Fruit fly (Drosophila melanogaster) whole organism, prepupa: Measurements from ENCODE around the gene cerv.

Source experiments
- Blimp-1 ChIP-seq: fragments of 200-800 bp; sonication (Bioruptor generic); optimal IDR thresholded peaks from 3 replicates; lab custom pipeline; 2017; ENCODE audit warnings: missing biosample characterization, missing genetic modification characterization, mild to moderate bottlenecking, moderate library complexity, missing genetic modification reagents
- CG10631 ChIP-seq: fragments of 200-800 bp; sonication (Bioruptor generic); optimal IDR thresholded peaks from 2 replicates; lab custom pipeline; 2016; ENCODE audit warnings: missing biosample characterization, missing genetic modification characterization
- CG10669 ChIP-seq: fragments of 200-800 bp; sonication (Bioruptor generic); optimal IDR thresholded peaks from 3 replicates; lab custom pipeline; 2018; ENCODE audit warnings: missing biosample characterization, mild to moderate bottlenecking, missing genetic modification characterization, moderate library complexity
- CG11902 ChIP-seq: fragments of 200-800 bp; sonication (Bioruptor generic); optimal IDR thresholded peaks from 3 replicates; lab custom pipeline; 2016; ENCODE audit warnings: missing biosample characterization, missing genetic modification characterization
- CG15336 ChIP-seq: fragments of 200-800 bp; sonication (Bioruptor generic); IDR thresholded peaks from 2 replicates; pipeline ENCODE4 v1.3.6; 2022; ENCODE audit warnings: missing biosample characterization, missing genetic modification characterization
- CG16779 ChIP-seq: fragments of 200-800 bp; sonication (Bioruptor generic); optimal IDR thresholded peaks from 3 replicates; lab custom pipeline; 2017; ENCODE audit warnings: missing biosample characterization, mild to moderate bottlenecking, missing genetic modification characterization
- CG3032 ChIP-seq: fragments of 200-800 bp; optimal IDR thresholded peaks from 2 replicates; lab custom pipeline; 2019; ENCODE audit warnings: missing biosample characterization, mild to moderate bottlenecking, missing genetic modification characterization, moderate library complexity
- CG31627 ChIP-seq: fragments of 200-800 bp; sonication (Bioruptor generic); optimal IDR thresholded peaks from 3 replicates; lab custom pipeline; 2016; ENCODE audit warnings: missing biosample characterization, missing genetic modification characterization
- CG32006 ChIP-seq: fragments of 200-800 bp; sonication (Bioruptor generic); optimal IDR thresholded peaks from 3 replicates; lab custom pipeline; 2017; ENCODE audit warnings: missing biosample characterization, mild to moderate bottlenecking, missing genetic modification characterization
- CG34406 ChIP-seq: fragments of 200-800 bp; sonication (Bioruptor generic); optimal IDR thresholded peaks from 3 replicates; lab custom pipeline; 2016; ENCODE audit warnings: missing biosample characterization, missing genetic modification characterization
- CG3919 ChIP-seq: fragments of 200-800 bp; sonication (Bioruptor generic); optimal IDR thresholded peaks from 3 replicates; lab custom pipeline; 2016; ENCODE audit warnings: missing biosample characterization, missing genetic modification characterization
- CG4318 ChIP-seq: fragments of 200-800 bp; sonication (Bioruptor generic); optimal IDR thresholded peaks from 3 replicates; lab custom pipeline; 2017; ENCODE audit warnings: missing biosample characterization, mild to moderate bottlenecking, missing genetic modification characterization
- CG6276 ChIP-seq: fragments of 200-800 bp; sonication (Bioruptor generic); optimal IDR thresholded peaks from 2 replicates; lab custom pipeline; 2017; ENCODE audit warnings: missing biosample characterization, mild to moderate bottlenecking, missing genetic modification characterization
- CG6808 ChIP-seq: fragments of 200-800 bp; sonication (Bioruptor generic); optimal IDR thresholded peaks from 3 replicates; lab custom pipeline; 2017; ENCODE audit warnings: missing biosample characterization, missing genetic modification characterization, mild to moderate bottlenecking, moderate library complexity, missing genetic modification reagents
- CG8319 ChIP-seq: fragments of 200-800 bp; sonication (Bioruptor generic); optimal IDR thresholded peaks from 3 replicates; lab custom pipeline; 2016; ENCODE audit warnings: missing biosample characterization, missing genetic modification characterization
- CG8632 ChIP-seq: fragments of 200-800 bp; sonication (Bioruptor generic); optimal IDR thresholded peaks from 3 replicates; lab custom pipeline; 2016; ENCODE audit warnings: missing biosample characterization, missing genetic modification characterization
- Eip75B ChIP-seq: fragments of 200-800 bp; sonication (Bioruptor generic); optimal IDR thresholded peaks from 3 replicates; lab custom pipeline; 2016; ENCODE audit warnings: missing biosample characterization, missing genetic modification characterization
- Eip78C ChIP-seq: fragments of 200-800 bp; sonication (Bioruptor generic); peaks from one replicate; lab custom pipeline; 2016; ENCODE audit warnings: missing biosample characterization, missing genetic modification characterization
- Eip93F ChIP-seq: fragments of 200-800 bp; sonication (Bioruptor generic); optimal IDR thresholded peaks from 2 replicates; lab custom pipeline; 2016; ENCODE audit warnings: missing biosample characterization, mild to moderate bottlenecking, missing genetic modification characterization
- Ets21C ChIP-seq: fragments of 200-800 bp; sonication (Bioruptor generic); optimal IDR thresholded peaks from 3 replicates; lab custom pipeline; 2016; ENCODE audit warnings: missing biosample characterization, missing genetic modification characterization
- Ets96B ChIP-seq: fragments of 200-800 bp; optimal IDR thresholded peaks from 2 replicates; lab custom pipeline; 2019; ENCODE audit warnings: missing biosample characterization, mild to moderate bottlenecking, missing genetic modification characterization, moderate library complexity
- Hr38 ChIP-seq: sonication (Bioruptor generic); optimal IDR thresholded peaks from 2 replicates; lab custom pipeline; 2016; ENCODE audit warnings: missing biosample characterization, missing genetic modification characterization
- Hr39 ChIP-seq: fragments of 200-800 bp; sonication (Bioruptor generic); optimal IDR thresholded peaks from 2 replicates; lab custom pipeline; 2016; ENCODE audit warnings: missing biosample characterization, missing genetic modification characterization
- Hr4 ChIP-seq: fragments of 200-800 bp; sonication (Bioruptor generic); optimal IDR thresholded peaks from 3 replicates; lab custom pipeline; 2016; ENCODE audit warnings: missing biosample characterization, missing genetic modification characterization
- Lpt ChIP-seq: fragments of 200-800 bp; sonication (Bioruptor generic); optimal IDR thresholded peaks from 3 replicates; lab custom pipeline; 2016; ENCODE audit warnings: missing biosample characterization, missing genetic modification characterization
- Met ChIP-seq: fragments of 200-800 bp; sonication (Bioruptor generic); optimal IDR thresholded peaks from 3 replicates; lab custom pipeline; 2016; ENCODE audit warnings: missing biosample characterization, missing genetic modification characterization
- OdsH ChIP-seq: fragments of 200-800 bp; sonication (Bioruptor generic); optimal IDR thresholded peaks from 3 replicates; lab custom pipeline; 2016; ENCODE audit warnings: missing biosample characterization, missing genetic modification characterization
- Smox ChIP-seq: fragments of 200-800 bp; sonication (Bioruptor generic); optimal IDR thresholded peaks from 3 replicates; lab custom pipeline; 2016; ENCODE audit warnings: missing biosample characterization, missing genetic modification characterization
- Sox102F ChIP-seq: fragments of 200-800 bp; sonication (Bioruptor generic); optimal IDR thresholded peaks from 2 replicates; lab custom pipeline; 2016; ENCODE audit warnings: missing biosample characterization, mild to moderate bottlenecking, missing genetic modification characterization
- Sox14 ChIP-seq: fragments of 200-800 bp; sonication (Bioruptor generic); optimal IDR thresholded peaks from 3 replicates; lab custom pipeline; 2016; ENCODE audit warnings: missing biosample characterization, missing genetic modification characterization
- Sox15 ChIP-seq: fragments of 200-800 bp; sonication (Bioruptor generic); optimal IDR thresholded peaks from 3 replicates; lab custom pipeline; 2016; ENCODE audit warnings: missing biosample characterization, missing genetic modification characterization
- achi ChIP-seq: fragments of 200-800 bp; sonication (Bioruptor generic); optimal IDR thresholded peaks from 3 replicates; lab custom pipeline; 2016; ENCODE audit warnings: missing biosample characterization, missing genetic modification characterization
- acj6 ChIP-seq: fragments of 200-800 bp; sonication (Bioruptor generic); optimal IDR thresholded peaks from 3 replicates; lab custom pipeline; 2016; ENCODE audit warnings: missing biosample characterization, missing genetic modification characterization
- dsx ChIP-seq: fragments of 200-800 bp; optimal IDR thresholded peaks from 3 replicates; lab custom pipeline; 2019; ENCODE audit warnings: missing biosample characterization, mild to moderate bottlenecking, missing genetic modification characterization, moderate library complexity; ENCODE audit not compliant: poor library complexity, severe bottlenecking
- eg ChIP-seq: fragments of 200-800 bp; sonication (Bioruptor generic); IDR thresholded peaks from 3 replicates; pipeline ENCODE4 v1.3.6; 2022; ENCODE audit warnings: missing biosample characterization, missing genetic modification characterization
- esn ChIP-seq: fragments of 200-800 bp; sonication (Bioruptor generic); optimal IDR thresholded peaks from 2 replicates; lab custom pipeline; 2016; ENCODE audit warnings: missing biosample characterization, mild to moderate bottlenecking, missing genetic modification characterization, moderate library complexity
- fd59A ChIP-seq: fragments of 200-800 bp; sonication (Bioruptor generic); optimal IDR thresholded peaks from 2 replicates; lab custom pipeline; 2017; ENCODE audit warnings: missing biosample characterization, mild to moderate bottlenecking, missing genetic modification characterization, missing genetic modification reagents
- fd85E ChIP-seq: fragments of 200-800 bp; sonication (Bioruptor generic); optimal IDR thresholded peaks from 3 replicates; lab custom pipeline; 2016; ENCODE audit warnings: missing biosample characterization, missing genetic modification characterization
- fkh ChIP-seq: fragments of 200-800 bp; sonication (Bioruptor generic); optimal IDR thresholded peaks from 3 replicates; lab custom pipeline; 2017; ENCODE audit warnings: missing biosample characterization, mild to moderate bottlenecking, missing genetic modification characterization, moderate library complexity
- lz ChIP-seq: fragments of 200-800 bp; sonication (Bioruptor generic); optimal IDR thresholded peaks from 3 replicates; lab custom pipeline; 2016; ENCODE audit warnings: missing biosample characterization, missing genetic modification characterization
- net ChIP-seq: fragments of 200-800 bp; sonication (Bioruptor generic); optimal IDR thresholded peaks from 3 replicates; lab custom pipeline; 2016; ENCODE audit warnings: missing biosample characterization, missing genetic modification characterization
- pdm3 ChIP-seq: fragments of 200-800 bp; sonication (Bioruptor generic); optimal IDR thresholded peaks from 3 replicates; lab custom pipeline; 2016; ENCODE audit warnings: missing biosample characterization, missing genetic modification characterization
- salr ChIP-seq, 2 experiments: fragments of 200-800 bp; sonication (Bioruptor generic); optimal IDR thresholded peaks; 3 replicates each; lab custom pipeline; 2016 to 2018; ENCODE audit warnings: missing biosample characterization in 2 of 2, missing genetic modification characterization in 2 of 2, mild to moderate bottlenecking in 1 of 2
- ss ChIP-seq, 2 experiments: fragments of 200-800 bp; sonication (Bioruptor generic); optimal IDR thresholded peaks; 2 replicates in 1 of 2; 3 replicates in 1 of 2; lab custom pipeline; 2017 to 2018; ENCODE audit warnings: mild to moderate bottlenecking in 2 of 2, missing biosample characterization in 2 of 2, missing genetic modification characterization in 2 of 2, moderate library complexity in 1 of 2
- svp ChIP-seq: fragments of 200-800 bp; sonication (Bioruptor generic); peaks from one replicate; lab custom pipeline; 2016; ENCODE audit warnings: missing biosample characterization, missing genetic modification characterization
- topi ChIP-seq: fragments of 200-800 bp; sonication (Bioruptor generic); optimal IDR thresholded peaks from 3 replicates; lab custom pipeline; 2016; ENCODE audit warnings: missing biosample characterization, missing genetic modification characterization
- vri ChIP-seq: fragments of 200-800 bp; sonication (Bioruptor generic); optimal IDR thresholded peaks from 3 replicates; lab custom pipeline; 2016; ENCODE audit warnings: missing biosample characterization, mild to moderate bottlenecking, missing genetic modification characterization

The cerv gene

dm6 chrX:15610957-15611356 lies 33.0 kb upstream of the cerv start:
- TF ChIP-seq CG4318 (GFP tag; lab: Kevin White, UChicago): peak; percentile 9
- no peak for TF ChIP-seq CG16779 (tag; lab: Kevin White, UChicago)
- peak; percentile 30 for TF ChIP-seq CG31627 (GFP tag; lab: Kevin White, UChicago)
- TF ChIP-seq svp (GFP tag; lab: Kevin White, UChicago): peak; percentile 76
- no peak for TF ChIP-seq CG8319 (GFP tag; lab: Kevin White, UChicago)
- TF ChIP-seq Eip75B (GFP tag; lab: Kevin White, UChicago): peak; percentile 3
- TF ChIP-seq pdm3 (GFP tag; lab: Kevin White, UChicago): peak; percentile 46
- no peak for TF ChIP-seq CG6276 (GFP tag; lab: Kevin White, UChicago)
- peak; percentile 20 for TF ChIP-seq CG34406 (GFP tag; lab: Kevin White, UChicago)
- no peak for TF ChIP-seq Sox15
- no peak for TF ChIP-seq Sox102F
- TF ChIP-seq vri (GFP tag; lab: Kevin White, UChicago): no peak
- TF ChIP-seq CG11902 (GFP tag; lab: Kevin White, UChicago): no peak
- peak; percentile 36; the same call in 1 of the 3 replicates for TF ChIP-seq eg (GFP tag; lab: Robert Waterston, UW)
- peak; percentile 16 for TF ChIP-seq OdsH (GFP tag; lab: Kevin White, UChicago)
- peak; percentile 32 for TF ChIP-seq fd59A
- peak; percentile 19 for TF ChIP-seq CG10631 (GFP tag; lab: Kevin White, UChicago)
- peak in 1 of 2 experiments; percentile 9 for TF ChIP-seq salr (GFP tag; optimal IDR thresholded peaks at IDR 0.05; lab: Kevin White, UChicago)
- TF ChIP-seq Eip78C (GFP tag; lab: Kevin White, UChicago): peak; percentile 74
- peak; percentile 23 for TF ChIP-seq acj6 (GFP tag; lab: Kevin White, UChicago)
- TF ChIP-seq topi: peak; percentile 38
- TF ChIP-seq ss (GFP tag; optimal IDR thresholded peaks at IDR 0.05; lab: Kevin White, UChicago): peak in 1 of 2 experiments; percentile 9
- TF ChIP-seq CG10669 (GFP tag; lab: Kevin White, UChicago): peak; percentile 12
- no peak for TF ChIP-seq fd85E (GFP tag; lab: Kevin White, UChicago)
- peak; percentile 13 for TF ChIP-seq Ets96B (tag; lab: Kevin White, UChicago)
- no peak for TF ChIP-seq Eip93F
- TF ChIP-seq Smox (GFP tag; lab: Kevin White, UChicago): no peak
- peak; percentile 27 for TF ChIP-seq CG3919
- peak; percentile 13 for TF ChIP-seq Hr39 (GFP tag; lab: Kevin White, UChicago)
- no peak for TF ChIP-seq Ets21C (GFP tag; lab: Kevin White, UChicago)
- peak; percentile 30 for TF ChIP-seq esn
- TF ChIP-seq CG3032 (tag; lab: Kevin White, UChicago): no peak
- TF ChIP-seq Hr38 (GFP tag; lab: Kevin White, UChicago): no peak
- peak; percentile 25 for TF ChIP-seq achi (GFP tag; lab: Kevin White, UChicago)
- peak; percentile 48 for TF ChIP-seq Met (GFP tag; lab: Kevin White, UChicago)
- TF ChIP-seq Hr4 (GFP tag; lab: Kevin White, UChicago): peak; percentile 39
- TF ChIP-seq Lpt (GFP tag; lab: Kevin White, UChicago): no peak
- TF ChIP-seq CG15336 (GFP tag; lab: Robert Waterston, UW): peak; percentile 40; the same call in 1 of the 2 replicates
- no peak for TF ChIP-seq Blimp-1
- TF ChIP-seq net: no peak
- TF ChIP-seq dsx (GFP tag; lab: Kevin White, UChicago): no peak
- no peak for TF ChIP-seq fkh
- peak; percentile 53 for TF ChIP-seq CG32006
- peak; percentile 10 for TF ChIP-seq CG8632 (GFP tag; lab: Kevin White, UChicago)
- TF ChIP-seq lz (GFP tag; lab: Kevin White, UChicago): no peak
- TF ChIP-seq Sox14 (GFP tag; lab: Kevin White, UChicago): peak; percentile 41
- TF ChIP-seq CG6808 (GFP tag; lab: Kevin White, UChicago): peak; percentile 12
